Worm (Caenorhabditis elegans) whole organism, L3 larva: ENCODE results near the gene ech-9.

Experiments used
- ama-1 ChIP-seq: fragments of 150-350 bp; optimal IDR thresholded peaks from 2 replicates; lab custom pipeline; 2018
- ceh-28 ChIP-seq: fragments of 150-350 bp; optimal IDR thresholded peaks from 2 replicates; lab custom pipeline; 2014; ENCODE audit warnings: missing biosample characterization, missing genetic modification reagents, missing genetic modification characterization
- ceh-82 ChIP-seq: fragments of 150-350 bp; optimal IDR thresholded peaks from 2 replicates; lab custom pipeline; 2014; ENCODE audit warnings: missing biosample characterization, missing genetic modification characterization
- egl-27 ChIP-seq: sonication (generic microtip); optimal IDR thresholded peaks from 4 replicates; lab custom pipeline; 2017; ENCODE audit warnings: missing biosample characterization, missing genetic modification reagents, missing genetic modification characterization
- elt-1 ChIP-seq: fragments of 150-350 bp; optimal IDR thresholded peaks from 2 replicates; lab custom pipeline; 2014; ENCODE audit warnings: missing biosample characterization, missing genetic modification characterization
- mdl-1 ChIP-seq: fragments of 150-350 bp; optimal IDR thresholded peaks from 2 replicates; lab custom pipeline; 2014; ENCODE audit warnings: missing biosample characterization, missing genetic modification characterization
- mml-1 ChIP-seq: fragments of 150-350 bp; sonication (generic microtip); optimal IDR thresholded peaks from 3 replicates; lab custom pipeline; 2014; ENCODE audit warnings: missing biosample characterization, missing genetic modification characterization
- nfya-1 ChIP-seq: sonication (generic microtip); optimal IDR thresholded peaks from 2 replicates; lab custom pipeline; 2017; ENCODE audit warnings: missing genetic modification characterization, mild to moderate bottlenecking, missing compliant biosample characterization, antibody characterized with exemption, moderate library complexity; ENCODE audit not compliant: insufficient read depth
- nhr-11 ChIP-seq: fragments of 150-350 bp; optimal IDR thresholded peaks from 2 replicates; lab custom pipeline; 2014; ENCODE audit warnings: missing biosample characterization, missing genetic modification characterization
- nhr-12 ChIP-seq: fragments of 150-350 bp; optimal IDR thresholded peaks from 2 replicates; lab custom pipeline; 2014; ENCODE audit warnings: missing biosample characterization, missing genetic modification characterization
- unc-39 ChIP-seq: sonication (generic microtip); optimal IDR thresholded peaks from 4 replicates; lab custom pipeline; 2017; ENCODE audit warnings: missing biosample characterization, missing genetic modification characterization

DNA sequence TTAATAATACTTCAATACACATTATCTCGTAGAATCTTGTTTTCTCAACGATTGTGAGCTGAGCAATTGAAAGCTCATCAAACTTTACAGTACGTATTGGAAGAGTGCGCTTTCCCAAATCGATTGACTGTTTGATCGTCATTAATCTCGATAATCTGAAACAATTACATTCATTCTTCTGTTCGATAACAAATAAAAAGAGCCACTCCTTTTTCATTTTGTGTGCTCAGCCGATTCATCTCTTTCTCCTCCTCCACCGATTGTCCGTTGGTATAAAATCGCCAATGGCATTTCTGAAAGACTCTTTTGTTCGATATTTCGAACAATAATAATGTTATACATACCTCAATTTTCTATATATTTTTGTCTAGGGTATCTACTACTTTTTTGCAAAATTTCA is 11.4 kb downstream of the ech-9 start, which contains the start of gene nas-12:
- TF ChIP-seq ama-1 (no peak), ceh-82 (tag; lab: Kevin White, UChicago) (no peak), mdl-1 (tag; lab: Kevin White, UChicago) (no peak), elt-1 (tag; lab: Kevin White, UChicago) (no peak), unc-39 (tag; lab: Kevin White, UChicago) (no peak), ceh-28 (no peak), nfya-1 (tag; lab: Kevin White, UChicago) (no peak), mml-1 (tag; lab: Kevin White, UChicago) (no peak), egl-27 (no peak), nhr-12 (tag; lab: Kevin White, UChicago) (no peak), nhr-11 (tag; lab: Kevin White, UChicago) (no peak)
